Fruit fly (Drosophila melanogaster): ENCODE results near the gene Dref.

Gene Dref

DNA sequence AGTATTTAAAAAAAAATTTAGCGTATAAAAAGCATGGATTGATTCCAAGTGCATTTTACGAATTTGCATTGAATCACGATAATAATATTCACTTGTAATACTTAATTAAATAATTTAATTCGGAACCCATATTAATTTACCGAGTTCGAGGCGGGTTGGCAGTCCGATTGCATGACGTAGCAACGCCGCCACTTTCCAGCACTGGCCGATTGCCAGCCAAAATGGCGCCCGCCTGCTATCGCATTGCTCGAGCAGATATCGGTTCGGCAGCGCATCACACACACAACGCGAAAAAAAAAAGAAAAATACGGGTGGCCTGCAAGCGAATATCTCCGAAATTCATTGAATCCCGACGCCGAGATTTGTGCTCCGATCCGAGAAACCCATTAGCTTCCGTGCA, 36.6 kb upstream of the Dref start, which contains the start of gene Ndf (continued):
- TF ChIP-seq CG2678 (tag; optimal IDR thresholded peaks at IDR 0.05) (peak; percentile 64), ara (GFP tag; IDR thresholded peaks at IDR 0.05) (peak; percentile 75), z (GFP tag; IDR thresholded peaks at IDR 0.05) (no peak), zf30C (GFP tag; optimal IDR thresholded peaks at IDR 0.05) (peak; percentile 37), CG5180 (GFP tag; optimal IDR thresholded peaks at IDR 0.05) (no peak), CG15479 (GFP tag; optimal IDR thresholded peaks at IDR 0.05) (no peak), Hr51 (GFP tag; optimal IDR thresholded peaks at IDR 0.05) (peak; percentile 43 to 62), CG8281 (tag; optimal IDR thresholded peaks at IDR 0.05) (no peak), Gug (GFP tag; IDR thresholded peaks at IDR 0.05) (peak; percentile 62; the same call in 1 of the 4 replicates), CG34224 (GFP tag; IDR thresholded peaks at IDR 0.05; ENCODE audit: partially characterized antibody) (peak; percentile 71), rib (GFP tag; IDR thresholded peaks at IDR 0.05) (no peak), sima (GFP tag; optimal IDR thresholded peaks at IDR 0.05) (no peak), Sry-δ (GFP tag; optimal IDR thresholded peaks at IDR 0.05) (peak; percentile 86), E2f1 (GFP tag; IDR thresholded peaks at IDR 0.05) (peak; percentile 70), sd (tag; optimal IDR thresholded peaks at IDR 0.05) (peak; percentile 52), disco-r (GFP tag; optimal IDR thresholded peaks at IDR 0.05) (no peak), CG14667 (GFP tag; IDR thresholded peaks at IDR 0.05) (no peak), Poxn (GFP tag; IDR thresholded peaks at IDR 0.05) (no peak), CkIIα-i1 (GFP tag; IDR thresholded peaks at IDR 0.05) (no peak), bbx (GFP tag; IDR thresholded peaks at IDR 0.05; ENCODE audit: partially characterized antibody) (peak; percentile 87), peb (GFP tag; IDR thresholded peaks at IDR 0.05) (no peak), CG7839 (tag; optimal IDR thresholded peaks at IDR 0.05) (peak; percentile 61), CG34376 (GFP tag; optimal IDR thresholded peaks at IDR 0.05) (peak; percentile 55), CG14965 (GFP tag; optimal IDR thresholded peaks at IDR 0.05; ENCODE audit: borderline replicate concordance) (no peak), sc (optimal IDR thresholded peaks at IDR 0.05) (no peak), sc (GFP tag; optimal IDR thresholded peaks at IDR 0.05) (no peak), Dbx (GFP tag; IDR thresholded peaks at IDR 0.05) (peak; percentile 80), ems (GFP tag; optimal IDR thresholded peaks at IDR 0.05) (peak; percentile 31), CG2889 (GFP tag; IDR thresholded peaks at IDR 0.05) (no peak), CG6272 (GFP tag; IDR thresholded peaks at IDR 0.05) (peak; percentile 59), Side (GFP tag; optimal IDR thresholded peaks at IDR 0.05) (peak; percentile 37), aop (GFP tag; IDR thresholded peaks at IDR 0.05) (no peak), Usf (GFP tag; optimal IDR thresholded peaks at IDR 0.05) (peak; percentile 26), Dad (GFP tag; optimal IDR thresholded peaks at IDR 0.05) (peak; percentile 76), Opbp (GFP tag; IDR thresholded peaks at IDR 0.05; ENCODE audit: partially characterized antibody) (peak; percentile 78; the same call in 2 of the 3 replicates), CG2202 (tag; optimal IDR thresholded peaks at IDR 0.05) (no peak), fd64A (GFP tag; optimal IDR thresholded peaks at IDR 0.05) (no peak), so (GFP tag; IDR thresholded peaks at IDR 0.05) (peak; percentile 22; the same call in 1 of the 3 replicates), h (optimal IDR thresholded peaks at IDR 0.05) (no peak), Atf3 (GFP tag; optimal IDR thresholded peaks at IDR 0.05) (peak; percentile 28), B-H1 (GFP tag; IDR thresholded peaks at IDR 0.05) (no peak), slou (GFP tag; optimal IDR thresholded peaks at IDR 0.05) (peak; percentile 20), nau (GFP tag; optimal IDR thresholded peaks at IDR 0.05) (no peak), fd96Cb (tag; optimal IDR thresholded peaks at IDR 0.05) (peak; percentile 21), caup (GFP tag; optimal IDR thresholded peaks at IDR 0.05; ENCODE audit: severe bottlenecking) (peak; percentile 78), tna (GFP tag; IDR thresholded peaks at IDR 0.05; ENCODE audit: partially characterized antibody) (peak; percentile 59), stc (GFP tag; IDR thresholded peaks at IDR 0.05) (peak; percentile 39; the same call in 1 of the 2 replicates), Antp (GFP tag; optimal IDR thresholded peaks at IDR 0.05) (peak; percentile 61), CG2199 (GFP tag; IDR thresholded peaks at IDR 0.05) (peak; percentile 79), Oaz (GFP tag; IDR thresholded peaks at IDR 0.05) (peak; percentile 54), Sry-β (GFP tag; optimal IDR thresholded peaks at IDR 0.05) (peak; percentile 18), dati (GFP tag; IDR thresholded peaks at IDR 0.05) (no peak)

Measured in whole organism, embryonic.